Worm (Caenorhabditis elegans) whole organism, L4 larva: ENCODE results near the gene ugt-66.

ENCODE experiments used
- F49E8.2 ChIP-seq: sonication (generic microtip); optimal IDR thresholded peaks from 2 replicates; lab custom pipeline; 2016; ENCODE audit warnings: missing compliant biosample characterization, mild to moderate bottlenecking, missing genetic modification characterization, borderline replicate concordance
- T26A8.4 ChIP-seq: fragments of 200-800 bp; sonication (Bioruptor generic); IDR thresholded peaks from 2 replicates; pipeline ENCODE4 v1.3.6; 2022; ENCODE audit warnings: missing genetic modification characterization, missing compliant biosample characterization
- attf-4 ChIP-seq: sonication (generic microtip); optimal IDR thresholded peaks from 3 replicates; lab custom pipeline; 2017; ENCODE audit warnings: missing biosample characterization, missing genetic modification characterization
- cey-2 ChIP-seq: sonication (generic microtip); optimal IDR thresholded peaks from 3 replicates; lab custom pipeline; 2017; ENCODE audit warnings: missing genetic modification characterization, mild to moderate bottlenecking, missing compliant biosample characterization, antibody characterized with exemption, borderline replicate concordance; ENCODE audit not compliant: insufficient read depth
- daf-12 ChIP-seq: fragments of 150-350 bp; optimal IDR thresholded peaks from 2 replicates; lab custom pipeline; 2014; ENCODE audit warnings: missing biosample characterization, missing genetic modification reagents, missing genetic modification characterization
- dve-1 ChIP-seq: sonication (generic microtip); optimal IDR thresholded peaks from 2 replicates; lab custom pipeline; 2017; ENCODE audit warnings: antibody characterized with exemption, mild to moderate bottlenecking, missing genetic modification characterization, missing compliant biosample characterization; ENCODE audit not compliant: insufficient read depth
- hlh-11 ChIP-seq: fragments of 200-800 bp; sonication (Bioruptor generic); optimal IDR thresholded peaks from 2 replicates; lab custom pipeline; 2018; ENCODE audit warnings: mild to moderate bottlenecking, missing genetic modification characterization, missing compliant biosample characterization
- hlh-30 ChIP-seq: sonication (generic microtip); optimal IDR thresholded peaks from 2 replicates; lab custom pipeline; 2017; ENCODE audit warnings: antibody characterized with exemption, mild to moderate bottlenecking, missing genetic modification characterization, missing compliant biosample characterization; ENCODE audit not compliant: insufficient read depth
- hmg-1.1 ChIP-seq: fragments of 200-800 bp; sonication (Bioruptor generic); IDR thresholded peaks from 2 replicates; pipeline ENCODE4 v1.3.6; 2022; ENCODE audit warnings: missing genetic modification reagents, missing genetic modification characterization, missing compliant biosample characterization
- jun-1 ChIP-seq: fragments of 150-350 bp; optimal IDR thresholded peaks from 2 replicates; lab custom pipeline; 2014; ENCODE audit warnings: missing biosample characterization, missing genetic modification reagents, missing genetic modification characterization
- lsy-2 ChIP-seq, 2 experiments: fragments of 150-350 bp in 1 of 2; sonication (generic microtip) in 1 of 2; optimal IDR thresholded peaks; 2 replicates each; lab custom pipeline; 2014 to 2017; ENCODE audit warnings: missing biosample characterization in 2 of 2, missing genetic modification characterization in 2 of 2
- mdl-1 ChIP-seq, 2 experiments: fragments of 150-350 bp in 1 of 2; sonication (generic microtip) in 1 of 2; optimal IDR thresholded peaks; 2 replicates each; lab custom pipeline; 2014 to 2017; ENCODE audit warnings: missing biosample characterization in 2 of 2, missing genetic modification characterization in 2 of 2
- mxl-3 ChIP-seq: fragments of 200-800 bp; sonication (Bioruptor generic); optimal IDR thresholded peaks from 2 replicates; lab custom pipeline; 2018; ENCODE audit warnings: mild to moderate bottlenecking, missing genetic modification characterization, missing compliant biosample characterization
- nhr-10 ChIP-seq: fragments of 150-350 bp; optimal IDR thresholded peaks from 2 replicates; lab custom pipeline; 2014; ENCODE audit warnings: missing biosample characterization, missing genetic modification characterization
- nhr-11 ChIP-seq: fragments of 150-350 bp; optimal IDR thresholded peaks from 2 replicates; lab custom pipeline; 2014; ENCODE audit warnings: missing biosample characterization, missing genetic modification characterization
- nhr-25 ChIP-seq: sonication (generic microtip); optimal IDR thresholded peaks from 2 replicates; lab custom pipeline; 2017; ENCODE audit warnings: missing genetic modification characterization, mild to moderate bottlenecking, missing compliant biosample characterization, antibody characterized with exemption, moderate library complexity, borderline replicate concordance; ENCODE audit not compliant: insufficient read depth
- nhr-28 ChIP-seq: fragments of 150-350 bp; optimal IDR thresholded peaks from 2 replicates; lab custom pipeline; 2014; ENCODE audit warnings: missing biosample characterization, missing genetic modification characterization
- nhr-48 ChIP-seq: sonication (generic microtip); optimal IDR thresholded peaks from 2 replicates; lab custom pipeline; 2016; ENCODE audit warnings: mild to moderate bottlenecking, missing genetic modification characterization, missing compliant biosample characterization
- php-3 ChIP-seq: fragments of 200-800 bp; sonication (Bioruptor generic); IDR thresholded peaks from 2 replicates; pipeline ENCODE4 v1.3.6; 2022; ENCODE audit warnings: missing genetic modification reagents, missing genetic modification characterization, missing compliant biosample characterization
- unc-62 ChIP-seq, 3 experiments: fragments of 150-350 bp in 1 of 3; sonication (generic microtip); optimal IDR thresholded peaks in 2 of 3; peaks in 1 of 3; 1 replicate in 1 of 3; 2 replicates in 2 of 3; lab custom pipeline; 2014 to 2017; ENCODE audit warnings: missing biosample characterization in 3 of 3, missing genetic modification characterization in 3 of 3, missing genetic modification reagents in 3 of 3, missing genotype in 1 of 3

The ugt-66 gene

ce11 chrIII:6145309-6145708, 49.1 kb downstream of the ugt-66 start (continued):
- TF ChIP-seq php-3 (GFP tag; lab: Robert Waterston, UW) (no peak), F49E8.2 (tag; lab: Kevin White, UChicago) (no peak), hmg-1.1 (no peak), attf-4 (tag; lab: Kevin White, UChicago) (no peak), daf-12 (no peak), mxl-3 (GFP tag; lab: Kevin White, UChicago) (peak; percentile 60)
- TF ChIP-seq, all 104 proteins: peak for 8

- TF ChIP-seq dve-1 (no peak), nhr-10 (tag; lab: Kevin White, UChicago) (no peak), nhr-28 (tag; lab: Kevin White, UChicago) (peak; percentile 56), lsy-2 (tag; optimal IDR thresholded peaks at IDR 0.05; lab: Kevin White, UChicago) (peak in 1 of 2 experiments; percentile 26), mdl-1 (tag; optimal IDR thresholded peaks at IDR 0.05; lab: Kevin White, UChicago) (peak in 1 of 2 experiments; percentile 73), jun-1 (tag; lab: Kevin White, UChicago) (no peak), hlh-11 (peak; percentile 22), nhr-11 (tag; lab: Kevin White, UChicago) (peak; percentile 81), unc-62 (GFP tag; optimal IDR thresholded peaks at IDR 0.05 in 1 of 2; lab: Kevin White, UChicago) (peak in 1 of 2 experiments; percentile 78), unc-62 (tag; optimal IDR thresholded peaks at IDR 0.05; lab: Kevin White, UChicago) (no peak), nhr-25 (tag; lab: Kevin White, UChicago) (no peak), nhr-48 (peak; percentile 60), cey-2 (tag; lab: Kevin White, UChicago) (peak; percentile 60), T26A8.4 (no peak), hlh-30 (peak; percentile 80)
Observed at ce11 chrIII:6144390-6144962, 49.9 kb downstream of the ugt-66 start.
